Worm (Caenorhabditis elegans): ENCODE data around the gene F42A10.7.

The F42A10.7 gene

ce11 chrIII:6188020-6188419 lies 9.5 kb upstream of the F42A10.7 start:
- TF ChIP-seq unc-42 (tag; optimal IDR thresholded peaks at IDR 0.05), result peak; percentile 9

ce11 chrIII:6183118-6183517 lies 4.6 kb upstream of the F42A10.7 start, which contains the start of gene nas-28:
nas-28 (minus strand) TSS chrIII:6183218.
- TF ChIP-seq nhr-232 (tag; optimal IDR thresholded peaks at IDR 0.05) (no peak), ceh-30 (tag; optimal IDR thresholded peaks at IDR 0.05) (no peak)

ce11 chrIII:6180294-6180693 lies 1.8 kb upstream of the F42A10.7 start:
- no peak for TF ChIP-seq sox-4 (tag; optimal IDR thresholded peaks at IDR 0.05)
- peak; percentile 20 for TF ChIP-seq elt-2 (tag; optimal IDR thresholded peaks at IDR 0.05)
- TF ChIP-seq unc-3 (GFP tag; conservative IDR thresholded peaks at IDR 0.05), result no peak
- TF ChIP-seq unc-3 (tag; optimal IDR thresholded peaks at IDR 0.05), result no peak

- no peak for TF ChIP-seq unc-3 (GFP tag; conservative IDR thresholded peaks at IDR 0.05)
- no peak for TF ChIP-seq unc-3 (tag; optimal IDR thresholded peaks at IDR 0.05)
- TF ChIP-seq hlh-8 (tag; optimal IDR thresholded peaks at IDR 0.05), result no peak
- TF ChIP-seq ceh-14 (tag; optimal IDR thresholded peaks at IDR 0.05), result no peak
- no peak for TF ChIP-seq zip-5 (tag; optimal IDR thresholded peaks at IDR 0.05)
- TF ChIP-seq ceh-31 (tag; optimal IDR thresholded peaks at IDR 0.05), result no peak
- no peak for TF ChIP-seq lim-6 (tag; optimal IDR thresholded peaks at IDR 0.05)
- no peak for TF ChIP-seq ceh-22 (tag; optimal IDR thresholded peaks at IDR 0.05)
- TF ChIP-seq hlh-15 (tag; optimal IDR thresholded peaks at IDR 0.05), result no peak
- TF ChIP-seq ceh-6 (GFP tag; optimal IDR thresholded peaks at IDR 0.05), result no peak
- no peak for TF ChIP-seq tbx-2 (tag; optimal IDR thresholded peaks at IDR 0.05)
- TF ChIP-seq ceh-34 (tag; optimal IDR thresholded peaks at IDR 0.05), result no peak
- no peak for TF ChIP-seq ceh-30 (tag; optimal IDR thresholded peaks at IDR 0.05)
- no peak for TF ChIP-seq lin-11 (tag; optimal IDR thresholded peaks at IDR 0.05)
- TF ChIP-seq mec-3 (tag; optimal IDR thresholded peaks at IDR 0.05; ENCODE audit: borderline replicate concordance), result no peak
- TF ChIP-seq T23F11.4 (GFP tag; optimal IDR thresholded peaks at IDR 0.05), result no peak
- TF ChIP-seq gmeb-2 (tag; optimal IDR thresholded peaks at IDR 0.05), result no peak
- no peak for TF ChIP-seq ceh-24 (tag; optimal IDR thresholded peaks at IDR 0.05)
- TF ChIP-seq hlh-13 (GFP tag; optimal IDR thresholded peaks at IDR 0.05), result no peak
- TF ChIP-seq npax-4 (tag; optimal IDR thresholded peaks at IDR 0.05), result no peak
- no peak for TF ChIP-seq F13H6.1 (tag; optimal IDR thresholded peaks at IDR 0.05)
Measured at ce11 chrIII:6179062-6179461, 576 bp upstream of the F42A10.7 start.

ce11 chrIII:6177631-6178030 lies 855 bp downstream of the F42A10.7 start:
- TF ChIP-seq rnt-1 (tag; optimal IDR thresholded peaks at IDR 0.05) (no peak), F13H6.1 (tag; optimal IDR thresholded peaks at IDR 0.05) (no peak), C38D4.7 (GFP tag; optimal IDR thresholded peaks at IDR 0.05) (no peak), hlh-15 (tag; optimal IDR thresholded peaks at IDR 0.05) (no peak), che-1 (tag; optimal IDR thresholded peaks at IDR 0.05) (no peak)

- TF ChIP-seq hlh-13 (GFP tag; optimal IDR thresholded peaks at IDR 0.05) (no peak), hlh-6 (tag; optimal IDR thresholded peaks at IDR 0.05) (no peak), sox-4 (tag; optimal IDR thresholded peaks at IDR 0.05) (no peak), pqm-1 (tag; optimal IDR thresholded peaks at IDR 0.05) (no peak), ceh-31 (tag; optimal IDR thresholded peaks at IDR 0.05) (no peak), mec-3 (tag; optimal IDR thresholded peaks at IDR 0.05; ENCODE audit: borderline replicate concordance) (no peak), pat-9 (tag; optimal IDR thresholded peaks at IDR 0.05) (no peak), K09A11.1 (tag; optimal IDR thresholded peaks at IDR 0.05; ENCODE audit: insufficient read depth) (no peak), che-1 (tag; optimal IDR thresholded peaks at IDR 0.05) (no peak), rnt-1 (tag; optimal IDR thresholded peaks at IDR 0.05) (no peak), ets-4 (tag; optimal IDR thresholded peaks at IDR 0.05) (no peak), ceh-24 (tag; optimal IDR thresholded peaks at IDR 0.05) (no peak), unc-55 (GFP tag; optimal IDR thresholded peaks at IDR 0.05) (no peak), sox-2 (GFP tag; IDR thresholded peaks at IDR 0.05) (no peak), ceh-6 (GFP tag; optimal IDR thresholded peaks at IDR 0.05) (no peak), lim-6 (tag; optimal IDR thresholded peaks at IDR 0.05) (no peak), nfya-1 (tag; optimal IDR thresholded peaks at IDR 0.05) (no peak)
Measured at ce11 chrIII:6176761-6177160, 1.7 kb downstream of the F42A10.7 start, which contains the start of gene F42A10.6. F42A10.6 (minus strand) TSS chrIII:6176861.
